Fruit fly (Drosophila melanogaster): ENCODE results near the gene CG8012.

The CG8012 gene

dm6 chr3L:8185263-8186227 is 29.5 kb upstream of the CG8012 start (continued):
- no peak for TF ChIP-seq CG8281 (tag; optimal IDR thresholded peaks at IDR 0.05)
- TF ChIP-seq CG1792 (GFP tag; optimal IDR thresholded peaks at IDR 0.05), result peak; percentile 29
- TF ChIP-seq Vsx1 (GFP tag; optimal IDR thresholded peaks at IDR 0.05), result peak; percentile 47
- peak; percentile 60; the same call in 2 of the 4 replicates for TF ChIP-seq Gug (GFP tag; IDR thresholded peaks at IDR 0.05)
- TF ChIP-seq Hsf (GFP tag; optimal IDR thresholded peaks at IDR 0.05), result peak; percentile 57
- peak; percentile 8 for TF ChIP-seq CG10274 (GFP tag; optimal IDR thresholded peaks at IDR 0.05)
- peak; percentile 34 for TF ChIP-seq CG6813 (GFP tag; optimal IDR thresholded peaks at IDR 0.05)
- TF ChIP-seq TFAM (GFP tag; optimal IDR thresholded peaks at IDR 0.05), result no peak
- TF ChIP-seq CG31365 (tag; optimal IDR thresholded peaks at IDR 0.05), result no peak
- no peak for TF ChIP-seq ro (GFP tag; IDR thresholded peaks at IDR 0.05)
- TF ChIP-seq fu2 (GFP tag; optimal IDR thresholded peaks at IDR 0.05), result peak; percentile 51
- TF ChIP-seq gsb (GFP tag; IDR thresholded peaks at IDR 0.05), result peak; percentile 47; the same call in 1 of the 2 replicates
- peak; percentile 37 for TF ChIP-seq bab2 (GFP tag; optimal IDR thresholded peaks at IDR 0.05)
- peak; percentile 69 for TF ChIP-seq Atf-2 (GFP tag; optimal IDR thresholded peaks at IDR 0.05)
- no peak for TF ChIP-seq CG11247 (GFP tag; IDR thresholded peaks at IDR 0.05)
- TF ChIP-seq CG12769 (tag; optimal IDR thresholded peaks at IDR 0.05), result peak; percentile 82
- TF ChIP-seq ash1 (GFP tag; optimal IDR thresholded peaks at IDR 0.05), result no peak
- peak; percentile 41; the same call in 1 of the 2 replicates for TF ChIP-seq CG10366 (GFP tag; IDR thresholded peaks at IDR 0.05)
- no peak for TF ChIP-seq CG9437 (GFP tag; optimal IDR thresholded peaks at IDR 0.05)
- no peak for TF ChIP-seq CG5245 (GFP tag; optimal IDR thresholded peaks at IDR 0.05)
- no peak for TF ChIP-seq jigr1 (GFP tag; IDR thresholded peaks at IDR 0.05)
- peak; percentile 38 for TF ChIP-seq unpg (GFP tag; optimal IDR thresholded peaks at IDR 0.05)
- peak; percentile 60 for TF ChIP-seq CG14441 (GFP tag; IDR thresholded peaks at IDR 0.05)
- TF ChIP-seq Elba2 (GFP tag; optimal IDR thresholded peaks at IDR 0.05), result peak; percentile 67
- TF ChIP-seq oc (tag; optimal IDR thresholded peaks at IDR 0.05), result peak; percentile 20
- peak; percentile 99 for TF ChIP-seq grn (GFP tag; optimal IDR thresholded peaks at IDR 0.05)
- peak; percentile 76 for TF ChIP-seq mam (GFP tag; optimal IDR thresholded peaks at IDR 0.05)
- TF ChIP-seq C15 (GFP tag; IDR thresholded peaks at IDR 0.05), result no peak
- TF ChIP-seq Nf-YB (GFP tag; optimal IDR thresholded peaks at IDR 0.05), result peak; percentile 52
- TF ChIP-seq CG10543 (GFP tag; optimal IDR thresholded peaks at IDR 0.05), result peak; percentile 92
- peak; percentile 2 for TF ChIP-seq D (optimal IDR thresholded peaks at IDR 0.05)
- peak; percentile 22 for TF ChIP-seq D (GFP tag; optimal IDR thresholded peaks at IDR 0.05)
- TF ChIP-seq CG3726 (GFP tag; IDR thresholded peaks at IDR 0.05), result no peak
- peak; percentile 24 for TF ChIP-seq NfI (GFP tag; optimal IDR thresholded peaks at IDR 0.05)
- no peak for TF ChIP-seq cg (GFP tag; optimal IDR thresholded peaks at IDR 0.05)
- TF ChIP-seq CG2120 (GFP tag; optimal IDR thresholded peaks at IDR 0.05), result peak; percentile 74
- TF ChIP-seq ranshi (GFP tag; IDR thresholded peaks at IDR 0.05), result peak; percentile 30; the same call in 1 of the 2 replicates
- peak; percentile 65 for TF ChIP-seq Side (GFP tag; optimal IDR thresholded peaks at IDR 0.05)
- peak; percentile 32 for TF ChIP-seq CG17829 (tag; optimal IDR thresholded peaks at IDR 0.05)
- TF ChIP-seq CG11560 (tag; IDR thresholded peaks at IDR 0.05), result no peak
- TF ChIP-seq lmd (GFP tag; IDR thresholded peaks at IDR 0.05), result peak; percentile 63
- 0 out of 2 replicates have a peak, but pooled peaks have one; percentile 44 for TF ChIP-seq CG5953 (GFP tag; IDR thresholded peaks at IDR 0.05)
- no peak; the same call in 1 of the 2 replicates for TF ChIP-seq Bgb (GFP tag; IDR thresholded peaks at IDR 0.05; ENCODE audit: partially characterized antibody)
- peak; percentile 15 for TF ChIP-seq HLHmδ (GFP tag; optimal IDR thresholded peaks at IDR 0.05)
- peak; percentile 70 for TF ChIP-seq gro (GFP tag; optimal IDR thresholded peaks at IDR 0.05)
- TF ChIP-seq CG7271 (tag; optimal IDR thresholded peaks at IDR 0.05), result no peak
- TF ChIP-seq Dfd (GFP tag; optimal IDR thresholded peaks at IDR 0.05), result no peak
- TF ChIP-seq Dll (GFP tag; IDR thresholded peaks at IDR 0.05; ENCODE audit: partially characterized antibody), result no peak
- TF ChIP-seq HHEX (GFP tag; optimal IDR thresholded peaks at IDR 0.05), result peak; percentile 20

Data from whole organism, embryonic.